Fruit fly (Drosophila melanogaster) whole organism, embryonic: ENCODE results near the gene CG15418.
A peak's percentile ranks its signal among the peaks of the same experiment; 100 is the strongest.

Experiments used
- Asciz ChIP-seq: fragments of 200-800 bp; sonication (Bioruptor generic); optimal IDR thresholded peaks from 2 replicates; lab custom pipeline; 2017; ENCODE audit warnings: missing biosample characterization, mild to moderate bottlenecking, missing genetic modification characterization, missing genetic modification reagents
- B-H2 ChIP-seq: fragments of 200-800 bp; sonication (Bioruptor generic); optimal IDR thresholded peaks from 2 replicates; lab custom pipeline; 2018; ENCODE audit warnings: missing biosample characterization, mild to moderate bottlenecking, missing genetic modification characterization
- CG10209 ChIP-seq: fragments of 200-800 bp; sonication (Bioruptor generic); optimal IDR thresholded peaks from 3 replicates; lab custom pipeline; 2017; ENCODE audit warnings: missing biosample characterization, mild to moderate bottlenecking, missing genetic modification characterization, missing genetic modification reagents
- CG10321 ChIP-seq: fragments of 200-800 bp; sonication (Bioruptor generic); IDR thresholded peaks from 2 replicates; pipeline ENCODE4 v1.3.6; 2022; ENCODE audit warnings: missing biosample characterization, missing genetic modification characterization
- CG10431 ChIP-seq: fragments of 200-800 bp; sonication (Bioruptor generic); optimal IDR thresholded peaks from 3 replicates; lab custom pipeline; 2018; ENCODE audit warnings: missing biosample characterization, mild to moderate bottlenecking, missing genetic modification characterization
- CG10565 ChIP-seq: fragments of 200-800 bp; sonication (Bioruptor generic); optimal IDR thresholded peaks from 3 replicates; lab custom pipeline; 2016; ENCODE audit warnings: missing biosample characterization, mild to moderate bottlenecking, missing genetic modification characterization
- CG11093 ChIP-seq: fragments of 200-800 bp; sonication (Bioruptor generic); IDR thresholded peaks from 3 replicates; pipeline ENCODE4 v1.3.6; 2022; ENCODE audit warnings: missing biosample characterization, missing genetic modification characterization
- CG11398 ChIP-seq: fragments of 200-800 bp; sonication (Bioruptor generic); optimal IDR thresholded peaks from 2 replicates; lab custom pipeline; 2016; ENCODE audit warnings: missing biosample characterization, missing genetic modification characterization
- CG11456 ChIP-seq: fragments of 200-800 bp; sonication (Bioruptor generic); IDR thresholded peaks from 3 replicates; pipeline ENCODE4 v1.3.6; 2022; ENCODE audit warnings: missing biosample characterization, missing genetic modification characterization
- CG11504 ChIP-seq: fragments of 200-800 bp; sonication (Bioruptor generic); optimal IDR thresholded peaks from 3 replicates; lab custom pipeline; 2019; ENCODE audit warnings: missing biosample characterization, mild to moderate bottlenecking, missing genetic modification characterization, moderate library complexity
- CG13123 ChIP-seq: fragments of 200-800 bp; sonication (Bioruptor generic); optimal IDR thresholded peaks from 2 replicates; lab custom pipeline; 2016; ENCODE audit warnings: missing biosample characterization, missing genetic modification characterization
- CG14860 ChIP-seq: fragments of 200-800 bp; sonication (Bioruptor generic); IDR thresholded peaks from 3 replicates; pipeline ENCODE4 v1.3.6; 2022; ENCODE audit warnings: missing biosample characterization, missing genetic modification characterization; ENCODE audit not compliant: partially characterized antibody
- CG15514 ChIP-seq: fragments of 200-800 bp; sonication (Bioruptor generic); optimal IDR thresholded peaks from 3 replicates; lab custom pipeline; 2017; ENCODE audit warnings: missing biosample characterization, missing genetic modification characterization, mild to moderate bottlenecking, moderate library complexity, missing genetic modification reagents
- CG16863 ChIP-seq: fragments of 200-800 bp; sonication (Bioruptor generic); optimal IDR thresholded peaks from 3 replicates; lab custom pipeline; 2016; ENCODE audit warnings: missing biosample characterization, missing genetic modification characterization
- CG1792 ChIP-seq: fragments of 200-800 bp; sonication (Bioruptor generic); optimal IDR thresholded peaks from 2 replicates; lab custom pipeline; 2016; ENCODE audit warnings: missing biosample characterization, missing genetic modification characterization
- CG18619 ChIP-seq: fragments of 200-800 bp; sonication (Bioruptor generic); optimal IDR thresholded peaks from 3 replicates; lab custom pipeline; 2017; ENCODE audit warnings: missing biosample characterization, mild to moderate bottlenecking, missing genetic modification characterization
- CG2875 ChIP-seq: fragments of 200-800 bp; sonication (Bioruptor generic); optimal IDR thresholded peaks from 2 replicates; lab custom pipeline; 2017; ENCODE audit warnings: missing biosample characterization, mild to moderate bottlenecking, missing genetic modification characterization, missing genetic modification reagents
- CG3065 ChIP-seq: fragments of 200-800 bp; sonication (Bioruptor generic); optimal IDR thresholded peaks from 2 replicates; lab custom pipeline; 2016; ENCODE audit warnings: missing biosample characterization, missing genetic modification characterization
- CG31224 ChIP-seq: fragments of 200-800 bp; sonication (Bioruptor generic); IDR thresholded peaks from 2 replicates; pipeline ENCODE4 v1.3.6; 2022; ENCODE audit warnings: missing biosample characterization, missing genetic modification characterization
- CG3163 ChIP-seq: fragments of 200-800 bp; sonication (Bioruptor generic); optimal IDR thresholded peaks from 3 replicates; lab custom pipeline; 2016; ENCODE audit warnings: missing biosample characterization, missing genetic modification characterization
- CG32532 ChIP-seq: fragments of 200-800 bp; sonication (Bioruptor generic); IDR thresholded peaks from 2 replicates; pipeline ENCODE4 v1.3.6; 2022; ENCODE audit warnings: missing biosample characterization, missing genetic modification characterization
- CG5180 ChIP-seq: fragments of 200-800 bp; sonication (Bioruptor generic); optimal IDR thresholded peaks from 3 replicates; lab custom pipeline; 2017; ENCODE audit warnings: missing biosample characterization, missing genetic modification characterization, mild to moderate bottlenecking, moderate library complexity, missing genetic modification reagents
- CG6175 ChIP-seq: fragments of 200-800 bp; sonication (Bioruptor generic); IDR thresholded peaks from 3 replicates; pipeline ENCODE4 v1.3.6; 2022; ENCODE audit warnings: missing biosample characterization, missing genetic modification characterization
- CG7786 ChIP-seq: fragments of 200-800 bp; sonication (Bioruptor generic); optimal IDR thresholded peaks from 2 replicates; lab custom pipeline; 2016; ENCODE audit warnings: missing biosample characterization, missing genetic modification characterization
- CG9876 ChIP-seq: fragments of 200-800 bp; sonication (Bioruptor generic); optimal IDR thresholded peaks from 2 replicates; lab custom pipeline; 2016; ENCODE audit warnings: missing biosample characterization, missing genetic modification characterization
- Dbx ChIP-seq: fragments of 200-800 bp; sonication (Bioruptor generic); IDR thresholded peaks from 3 replicates; pipeline ENCODE4 v1.3.6; 2022; ENCODE audit warnings: missing biosample characterization, missing genetic modification characterization
- Deaf1 ChIP-seq: fragments of 200-800 bp; optimal IDR thresholded peaks from 3 replicates; lab custom pipeline; 2019; ENCODE audit warnings: missing biosample characterization, mild to moderate bottlenecking, missing genetic modification characterization, moderate library complexity
- Elba2 ChIP-seq: fragments of 200-800 bp; sonication (Bioruptor generic); optimal IDR thresholded peaks from 3 replicates; lab custom pipeline; 2016; ENCODE audit warnings: missing biosample characterization, missing genetic modification characterization
- Lpt ChIP-seq: fragments of >200 bp; optimal IDR thresholded peaks from 2 replicates; lab custom pipeline; 2018; ENCODE audit warnings: missing biosample characterization, missing genetic modification characterization
- MESR4 ChIP-seq: fragments of 200-800 bp; sonication (Bioruptor generic); optimal IDR thresholded peaks from 2 replicates; lab custom pipeline; 2018; ENCODE audit warnings: missing biosample characterization, mild to moderate bottlenecking, missing genetic modification characterization, moderate library complexity
- NK7.1 ChIP-seq: fragments of 200-800 bp; sonication (Bioruptor generic); optimal IDR thresholded peaks from 3 replicates; lab custom pipeline; 2016; ENCODE audit warnings: missing biosample characterization, missing genetic modification characterization
- Poxn ChIP-seq: fragments of 200-800 bp; sonication (Bioruptor generic); IDR thresholded peaks from 2 replicates; pipeline ENCODE4 v1.3.6; 2022; ENCODE audit warnings: missing biosample characterization, missing genetic modification characterization
- Rfx ChIP-seq: fragments of 200-800 bp; sonication (Bioruptor generic); IDR thresholded peaks from 2 replicates; pipeline ENCODE4 v1.3.6; 2022; ENCODE audit warnings: missing biosample characterization, missing genetic modification characterization
- Sry-δ ChIP-seq: fragments of 200-800 bp; sonication (Bioruptor generic); optimal IDR thresholded peaks from 2 replicates; lab custom pipeline; 2016; ENCODE audit warnings: missing biosample characterization, missing genetic modification characterization
- al ChIP-seq: fragments of 200-800 bp; sonication (Bioruptor generic); IDR thresholded peaks from 2 replicates; pipeline ENCODE4 v1.3.6; 2022; ENCODE audit warnings: missing biosample characterization, missing genetic modification characterization
- ap ChIP-seq: fragments of 200-800 bp; sonication (Bioruptor generic); IDR thresholded peaks from 2 replicates; pipeline ENCODE4 v1.3.6; 2022; ENCODE audit warnings: missing biosample characterization, missing genetic modification characterization
- ara ChIP-seq: fragments of 200-800 bp; sonication (Bioruptor generic); IDR thresholded peaks from 2 replicates; pipeline ENCODE4 v1.3.6; 2022; ENCODE audit warnings: missing biosample characterization, missing genetic modification characterization
- bbx ChIP-seq: fragments of 200-800 bp; sonication (Bioruptor generic); IDR thresholded peaks from 2 replicates; pipeline ENCODE4 v1.3.6; 2022; ENCODE audit warnings: missing biosample characterization, missing genetic modification characterization; ENCODE audit not compliant: partially characterized antibody
- caup ChIP-seq: fragments of 200-800 bp; sonication (Bioruptor generic); optimal IDR thresholded peaks from 3 replicates; lab custom pipeline; 2017; ENCODE audit warnings: missing biosample characterization, mild to moderate bottlenecking, missing genetic modification characterization, moderate library complexity; ENCODE audit not compliant: severe bottlenecking
- grau ChIP-seq: fragments of 200-800 bp; optimal IDR thresholded peaks from 3 replicates; lab custom pipeline; 2019; ENCODE audit warnings: missing biosample characterization, mild to moderate bottlenecking, missing genetic modification characterization, moderate library complexity
- her ChIP-seq: fragments of 200-800 bp; sonication (Bioruptor generic); optimal IDR thresholded peaks from 2 replicates; lab custom pipeline; 2016; ENCODE audit warnings: missing biosample characterization, missing genetic modification characterization
- jigr1 ChIP-seq: fragments of 200-800 bp; sonication (Bioruptor generic); IDR thresholded peaks from 3 replicates; pipeline ENCODE4 v1.3.6; 2022; ENCODE audit warnings: missing biosample characterization, missing genetic modification characterization
- knrl ChIP-seq: fragments of 200-800 bp; sonication (Bioruptor generic); IDR thresholded peaks from 3 replicates; pipeline ENCODE4 v1.3.6; 2022; ENCODE audit warnings: missing biosample characterization, missing genetic modification characterization; ENCODE audit not compliant: partially characterized antibody
- nmo ChIP-seq: fragments of 200-800 bp; sonication (Bioruptor generic); optimal IDR thresholded peaks from 2 replicates; lab custom pipeline; 2018; ENCODE audit warnings: missing biosample characterization, mild to moderate bottlenecking, missing genetic modification characterization, moderate library complexity
- pnt ChIP-seq: fragments of 200-800 bp; sonication (Bioruptor generic); optimal IDR thresholded peaks from 3 replicates; lab custom pipeline; 2016; ENCODE audit warnings: missing biosample characterization, missing genetic modification characterization
- ro ChIP-seq: fragments of 200-800 bp; sonication (Bioruptor generic); IDR thresholded peaks from 2 replicates; pipeline ENCODE4 v1.3.6; 2022; ENCODE audit warnings: missing biosample characterization, missing genetic modification characterization
- sr ChIP-seq: fragments of 200-800 bp; sonication (Bioruptor generic); IDR thresholded peaks from 3 replicates; pipeline ENCODE4 v1.3.6; 2022; ENCODE audit warnings: missing biosample characterization, missing genetic modification characterization
- tio ChIP-seq: fragments of 200-800 bp; sonication (Bioruptor generic); optimal IDR thresholded peaks from 2 replicates; lab custom pipeline; 2017; ENCODE audit warnings: missing biosample characterization, missing genetic modification characterization, inconsistent platforms
- zf30C ChIP-seq: fragments of 200-800 bp; sonication (Bioruptor generic); optimal IDR thresholded peaks from 3 replicates; lab custom pipeline; 2018; ENCODE audit warnings: missing biosample characterization, mild to moderate bottlenecking, missing genetic modification characterization

The CG15418 gene

DNA sequence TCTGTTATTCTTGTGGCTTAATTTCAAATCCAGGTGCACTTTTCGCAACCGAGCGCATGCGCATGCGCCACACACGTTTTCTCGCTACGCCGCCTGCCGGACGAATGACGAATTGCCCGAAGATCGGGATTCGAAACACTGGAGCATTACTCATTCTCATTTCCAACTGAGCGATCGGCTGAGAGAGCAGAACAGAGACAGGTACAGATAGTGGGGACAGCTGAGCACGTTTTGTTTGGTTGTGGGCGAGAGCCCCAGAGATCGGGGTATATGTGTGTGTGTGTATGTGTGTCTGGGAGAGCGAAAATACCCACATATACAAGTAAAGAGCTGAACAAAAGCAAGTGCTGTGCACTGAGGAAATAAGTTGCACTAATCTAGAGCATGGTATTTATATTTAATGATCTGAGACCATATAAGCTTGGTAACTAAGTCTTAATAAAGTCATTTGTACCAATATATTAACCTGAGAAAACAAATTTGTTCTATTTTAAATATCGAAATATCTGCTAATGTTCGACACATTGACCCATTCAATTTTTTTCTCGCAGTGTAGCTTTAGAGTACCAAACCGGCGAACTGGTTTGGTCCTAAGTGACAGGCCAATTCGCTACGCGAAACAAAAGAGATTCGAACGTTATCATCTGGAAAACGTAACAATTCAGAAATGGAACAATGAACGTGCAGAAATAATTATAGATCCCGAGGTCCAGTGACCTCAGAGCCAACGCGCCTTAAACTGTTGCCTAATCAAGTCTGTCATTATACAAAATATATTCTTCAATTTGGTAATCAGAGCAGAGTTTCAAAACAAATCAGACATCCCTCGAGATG lies 10.8 kb upstream of the CG15418 start (continued):
- TF ChIP-seq CG5180 (GFP tag; lab: Kevin White, UChicago) (peak; percentile 93), Lpt (no peak), CG9876 (peak; percentile 82), Asciz (peak; percentile 99), caup (peak; percentile 91), Poxn (GFP tag; lab: Robert Waterston, UW) (peak; percentile 85), CG16863 (GFP tag; lab: Kevin White, UChicago) (peak; percentile 90), CG10565 (GFP tag; lab: Kevin White, UChicago) (peak; percentile 58), jigr1 (GFP tag; lab: Robert Waterston, UW) (peak; percentile 91), CG11398 (peak; percentile 92), nmo (peak; percentile 94), sr (GFP tag; lab: Robert Waterston, UW) (peak; percentile 60; the same call in 1 of the 3 replicates), CG15514 (GFP tag; lab: Kevin White, UChicago) (peak; percentile 93), bbx (GFP tag; lab: Robert Waterston, UW) (peak; percentile 43), CG18619 (GFP tag; lab: Kevin White, UChicago) (peak; percentile 90), Deaf1 (peak; percentile 95), CG11504 (tag; lab: Kevin White, UChicago) (peak; percentile 94), ap (GFP tag; lab: Robert Waterston, UW) (peak; percentile 97), knrl (no peak), CG2875 (GFP tag; lab: Kevin White, UChicago) (peak; percentile 90), CG3065 (GFP tag; lab: Kevin White, UChicago) (peak; percentile 86), CG10321 (GFP tag; lab: Robert Waterston, UW) (peak; percentile 72), CG13123 (peak; percentile 80), CG14860 (GFP tag; lab: Robert Waterston, UW) (no peak), grau (tag; lab: Kevin White, UChicago) (peak; percentile 95), Rfx (GFP tag; lab: Robert Waterston, UW) (peak; percentile 97), CG10431 (peak; percentile 74), tio (GFP tag; lab: Kevin White, UChicago) (peak; percentile 93), B-H2 (GFP tag; lab: Kevin White, UChicago) (peak; percentile 82), ara (GFP tag; lab: Robert Waterston, UW) (peak; percentile 99), CG32532 (peak; percentile 99), MESR4 (peak; percentile 53), pnt (GFP tag; lab: Kevin White, UChicago) (peak; percentile 97), ro (GFP tag; lab: Robert Waterston, UW) (peak; percentile 87), CG31224 (GFP tag; lab: Robert Waterston, UW) (peak; percentile 94), Elba2 (GFP tag; lab: Kevin White, UChicago) (peak; percentile 72), CG11093 (GFP tag; lab: Robert Waterston, UW) (peak; percentile 97), al (peak; percentile 96), CG6175 (GFP tag; lab: Robert Waterston, UW) (peak; percentile 96), zf30C (GFP tag; lab: Kevin White, UChicago) (peak; percentile 99), CG1792 (peak; percentile 90), Dbx (GFP tag; lab: Robert Waterston, UW) (peak; percentile 97), CG11456 (GFP tag; lab: Robert Waterston, UW) (peak; percentile 93), CG7786 (GFP tag; lab: Kevin White, UChicago) (peak; percentile 95), CG3163 (GFP tag; lab: Kevin White, UChicago) (peak; percentile 82), her (peak; percentile 90), NK7.1 (peak; percentile 87), CG10209 (GFP tag; lab: Kevin White, UChicago) (peak; percentile 93), Sry-δ (peak; percentile 67)
